Fruit fly (Drosophila melanogaster) whole organism, embryonic: ENCODE results near the gene baf.

ENCODE experiments used
- Antp ChIP-seq: fragments of 200-800 bp; sonication (Bioruptor generic); optimal IDR thresholded peaks from 3 replicates; lab custom pipeline; 2016; ENCODE audit warnings: missing biosample characterization, missing genetic modification characterization
- CG12236 ChIP-seq: fragments of 200-800 bp; sonication (Bioruptor generic); optimal IDR thresholded peaks from 2 replicates; lab custom pipeline; 2016; ENCODE audit warnings: missing biosample characterization, missing genetic modification characterization
- CG1233 ChIP-seq: fragments of 200-800 bp; sonication (Bioruptor generic); optimal IDR thresholded peaks from 4 replicates; lab custom pipeline; 2018; ENCODE audit warnings: missing biosample characterization, mild to moderate bottlenecking, missing genetic modification characterization
- CG12769 ChIP-seq: fragments of 200-800 bp; sonication (Bioruptor generic); optimal IDR thresholded peaks from 2 replicates; lab custom pipeline; 2019; ENCODE audit warnings: missing biosample characterization, mild to moderate bottlenecking, missing genetic modification characterization, moderate library complexity
- CG14050 ChIP-seq: fragments of 200-800 bp; sonication (Bioruptor generic); IDR thresholded peaks from 3 replicates; pipeline ENCODE4 v1.3.6; 2022; ENCODE audit warnings: missing biosample characterization, missing genetic modification characterization
- CG18262 ChIP-seq: fragments of 200-800 bp; optimal IDR thresholded peaks from 3 replicates; lab custom pipeline; 2019; ENCODE audit warnings: missing biosample characterization, mild to moderate bottlenecking, missing genetic modification characterization, moderate library complexity
- CG18476 ChIP-seq: fragments of 200-800 bp; sonication (Bioruptor generic); optimal IDR thresholded peaks from 2 replicates; lab custom pipeline; 2016; ENCODE audit warnings: missing biosample characterization, mild to moderate bottlenecking, missing genetic modification characterization
- CG18619 ChIP-seq: fragments of 200-800 bp; sonication (Bioruptor generic); optimal IDR thresholded peaks from 3 replicates; lab custom pipeline; 2017; ENCODE audit warnings: missing biosample characterization, mild to moderate bottlenecking, missing genetic modification characterization
- CG2202 ChIP-seq: fragments of 200-800 bp; sonication (Bioruptor generic); optimal IDR thresholded peaks from 2 replicates; lab custom pipeline; 2018; ENCODE audit warnings: missing biosample characterization, mild to moderate bottlenecking, missing genetic modification characterization
- CG3163 ChIP-seq: fragments of 200-800 bp; sonication (Bioruptor generic); optimal IDR thresholded peaks from 3 replicates; lab custom pipeline; 2016; ENCODE audit warnings: missing biosample characterization, missing genetic modification characterization
- CG32532 ChIP-seq: fragments of 200-800 bp; sonication (Bioruptor generic); IDR thresholded peaks from 2 replicates; pipeline ENCODE4 v1.3.6; 2022; ENCODE audit warnings: missing biosample characterization, missing genetic modification characterization
- CG42726 ChIP-seq: fragments of 200-800 bp; sonication (Bioruptor generic); IDR thresholded peaks from 2 replicates; pipeline ENCODE4 v1.3.6; 2022; ENCODE audit warnings: missing biosample characterization, missing genetic modification characterization; ENCODE audit not compliant: partially characterized antibody
- CG5180 ChIP-seq: fragments of 200-800 bp; sonication (Bioruptor generic); optimal IDR thresholded peaks from 3 replicates; lab custom pipeline; 2017; ENCODE audit warnings: missing biosample characterization, missing genetic modification characterization, mild to moderate bottlenecking, moderate library complexity, missing genetic modification reagents
- CG7839 ChIP-seq: fragments of 200-800 bp; sonication (Bioruptor generic); optimal IDR thresholded peaks from 3 replicates; lab custom pipeline; 2018; ENCODE audit warnings: missing biosample characterization, mild to moderate bottlenecking, missing genetic modification characterization, moderate library complexity
- CG8924 ChIP-seq: fragments of 200-800 bp; optimal IDR thresholded peaks from 3 replicates; lab custom pipeline; 2019; ENCODE audit warnings: missing biosample characterization, mild to moderate bottlenecking, missing genetic modification characterization, moderate library complexity
- D ChIP-seq, 2 experiments: fragments of 200-800 bp in 1 of 2; fragments of >200 bp in 1 of 2; sonication (Bioruptor generic) in 1 of 2; optimal IDR thresholded peaks; 2 replicates in 1 of 2; 3 replicates in 1 of 2; lab custom pipeline; 2017; ENCODE audit warnings: mild to moderate bottlenecking in 1 of 2, missing biosample characterization in 1 of 2, missing genetic modification characterization in 1 of 2, missing genetic modification reagents in 1 of 2
- D19A ChIP-seq: fragments of 200-800 bp; optimal IDR thresholded peaks from 3 replicates; lab custom pipeline; 2019; ENCODE audit warnings: missing biosample characterization, mild to moderate bottlenecking, missing genetic modification characterization, moderate library complexity
- GATAe ChIP-seq: fragments of 200-800 bp; sonication (Bioruptor generic); conservative IDR thresholded peaks from 2 replicates; pipeline ENCODE4 v1.3.6; 2022; ENCODE audit warnings: missing biosample characterization, missing genetic modification characterization
- HmgD ChIP-seq: fragments of 200-800 bp; sonication (Bioruptor generic); optimal IDR thresholded peaks from 3 replicates; lab custom pipeline; 2016; ENCODE audit warnings: missing biosample characterization, missing genetic modification characterization
- Hr51 ChIP-seq, 2 experiments: fragments of 200-800 bp; sonication (Bioruptor generic); optimal IDR thresholded peaks; 2 replicates in 1 of 2; 3 replicates in 1 of 2; lab custom pipeline; 2016 to 2018; ENCODE audit warnings: missing biosample characterization in 2 of 2, missing genetic modification characterization in 2 of 2, mild to moderate bottlenecking in 1 of 2, moderate library complexity in 1 of 2
- Jarid2 ChIP-seq: fragments of 200-800 bp; sonication (Bioruptor generic); optimal IDR thresholded peaks from 3 replicates; lab custom pipeline; 2017; ENCODE audit warnings: mild to moderate bottlenecking, missing biosample characterization, missing genetic modification reagents, missing genetic modification characterization
- Kr ChIP-seq: fragments of 200-800 bp; sonication (Bioruptor generic); optimal IDR thresholded peaks from 2 replicates; lab custom pipeline; 2017; ENCODE audit warnings: missing biosample characterization, mild to moderate bottlenecking, missing genetic modification characterization
- MTF-1 ChIP-seq: fragments of 200-800 bp; sonication (Bioruptor generic); optimal IDR thresholded peaks from 2 replicates; lab custom pipeline; 2018; ENCODE audit warnings: missing biosample characterization, mild to moderate bottlenecking, missing genetic modification characterization, borderline replicate concordance
- Meics ChIP-seq: fragments of 200-800 bp; sonication (Bioruptor generic); optimal IDR thresholded peaks from 2 replicates; lab custom pipeline; 2017; ENCODE audit warnings: missing biosample characterization, mild to moderate bottlenecking, missing genetic modification characterization
- Nf-YB ChIP-seq: fragments of 200-800 bp; sonication (Bioruptor generic); optimal IDR thresholded peaks from 3 replicates; lab custom pipeline; 2019; ENCODE audit warnings: missing biosample characterization, mild to moderate bottlenecking, missing genetic modification characterization, moderate library complexity
- Side ChIP-seq: fragments of 200-800 bp; sonication (Bioruptor generic); optimal IDR thresholded peaks from 2 replicates; lab custom pipeline; 2016; ENCODE audit warnings: missing biosample characterization, missing genetic modification characterization
- Usf ChIP-seq: fragments of 200-800 bp; sonication (Bioruptor generic); optimal IDR thresholded peaks from 2 replicates; lab custom pipeline; 2017; ENCODE audit warnings: missing genotype, missing biosample characterization, missing genetic modification characterization
- YL-1 ChIP-seq: fragments of 200-800 bp; sonication (Bioruptor generic); optimal IDR thresholded peaks from 3 replicates; lab custom pipeline; 2017; ENCODE audit warnings: missing biosample characterization, mild to moderate bottlenecking, missing genetic modification characterization
- bowl ChIP-seq: fragments of 200-800 bp; sonication (Bioruptor generic); IDR thresholded peaks from 2 replicates; pipeline ENCODE4 v1.3.6; 2022; ENCODE audit warnings: missing biosample characterization, missing genetic modification characterization
- dysf ChIP-seq: fragments of 200-800 bp; sonication (Bioruptor generic); IDR thresholded peaks from 3 replicates; pipeline ENCODE4 v1.3.6; 2022; ENCODE audit warnings: missing biosample characterization, missing genetic modification characterization
- emc ChIP-seq: fragments of 200-800 bp; sonication (Bioruptor generic); optimal IDR thresholded peaks from 2 replicates; lab custom pipeline; 2016; ENCODE audit warnings: missing biosample characterization, missing genetic modification characterization
- esg ChIP-seq: fragments of 200-800 bp; sonication (Bioruptor generic); conservative IDR thresholded peaks from 2 replicates; pipeline ENCODE4 v1.3.6; 2022; ENCODE audit warnings: missing biosample characterization, missing genetic modification characterization
- gcm2 ChIP-seq: fragments of 200-800 bp; sonication (Bioruptor generic); optimal IDR thresholded peaks from 2 replicates; lab custom pipeline; 2016; ENCODE audit warnings: missing biosample characterization, missing genetic modification characterization
- gro ChIP-seq: fragments of 200-800 bp; sonication (Bioruptor generic); optimal IDR thresholded peaks from 2 replicates; lab custom pipeline; 2016; ENCODE audit warnings: missing biosample characterization, missing genetic modification characterization
- her ChIP-seq: fragments of 200-800 bp; sonication (Bioruptor generic); optimal IDR thresholded peaks from 2 replicates; lab custom pipeline; 2016; ENCODE audit warnings: missing biosample characterization, missing genetic modification characterization
- insv ChIP-seq, 2 experiments: fragments of 200-800 bp; sonication (Bioruptor generic); optimal IDR thresholded peaks; 3 replicates each; lab custom pipeline; 2016 to 2018; ENCODE audit warnings: missing biosample characterization in 2 of 2, missing genetic modification characterization in 2 of 2
- jumu ChIP-seq: fragments of 200-800 bp; sonication (Bioruptor generic); optimal IDR thresholded peaks from 3 replicates; lab custom pipeline; 2016; ENCODE audit warnings: missing biosample characterization, missing genetic modification characterization
- lab ChIP-seq: fragments of 200-800 bp; sonication (Bioruptor generic); optimal IDR thresholded peaks from 3 replicates; lab custom pipeline; 2017; ENCODE audit warnings: missing biosample characterization, missing genetic modification characterization, mild to moderate bottlenecking, moderate library complexity, missing genetic modification reagents
- oc ChIP-seq: fragments of 200-800 bp; sonication (Bioruptor generic); optimal IDR thresholded peaks from 2 replicates; lab custom pipeline; 2018; ENCODE audit warnings: missing biosample characterization, mild to moderate bottlenecking, missing genetic modification characterization, moderate library complexity
- odd ChIP-seq: fragments of 200-800 bp; sonication (Bioruptor generic); optimal IDR thresholded peaks from 2 replicates; lab custom pipeline; 2017; ENCODE audit warnings: missing biosample characterization, mild to moderate bottlenecking, missing genetic modification characterization
- pum ChIP-seq: fragments of 200-800 bp; sonication (Bioruptor generic); optimal IDR thresholded peaks from 2 replicates; lab custom pipeline; 2016; ENCODE audit warnings: missing biosample characterization, missing genetic modification characterization
- salm ChIP-seq: fragments of 200-800 bp; sonication (Bioruptor generic); optimal IDR thresholded peaks from 2 replicates; lab custom pipeline; 2018; ENCODE audit warnings: missing biosample characterization, mild to moderate bottlenecking, missing genetic modification characterization
- scrt ChIP-seq: fragments of 200-800 bp; sonication (Bioruptor generic); optimal IDR thresholded peaks from 2 replicates; lab custom pipeline; 2018; ENCODE audit warnings: missing biosample characterization, mild to moderate bottlenecking, missing genetic modification characterization, moderate library complexity
- tin ChIP-seq: fragments of 200-800 bp; sonication (Bioruptor generic); optimal IDR thresholded peaks from 3 replicates; lab custom pipeline; 2016; ENCODE audit warnings: missing biosample characterization, missing genetic modification characterization
- tll ChIP-seq, 2 experiments: fragments of 200-800 bp in 1 of 2; fragments of >200 bp in 1 of 2; sonication (Bioruptor generic) in 1 of 2; optimal IDR thresholded peaks; 2 replicates each; lab custom pipeline; 2017 to 2019; ENCODE audit warnings: missing biosample characterization in 2 of 2, missing genetic modification characterization in 2 of 2, mild to moderate bottlenecking in 1 of 2, moderate library complexity in 1 of 2
- trh ChIP-seq: fragments of 200-800 bp; sonication (Bioruptor generic); optimal IDR thresholded peaks from 2 replicates; lab custom pipeline; 2016; ENCODE audit warnings: missing biosample characterization, missing genetic modification characterization
- tx ChIP-seq: fragments of 200-800 bp; sonication (Bioruptor generic); optimal IDR thresholded peaks from 2 replicates; lab custom pipeline; 2016; ENCODE audit warnings: missing biosample characterization, missing genetic modification characterization
- wek ChIP-seq: fragments of 200-800 bp; sonication (Bioruptor generic); optimal IDR thresholded peaks from 3 replicates; lab custom pipeline; 2018; ENCODE audit warnings: missing biosample characterization, mild to moderate bottlenecking, missing genetic modification characterization, moderate library complexity
- wor ChIP-seq: fragments of 200-800 bp; sonication (Bioruptor generic); IDR thresholded peaks from 2 replicates; pipeline ENCODE4 v1.3.6; 2022; ENCODE audit warnings: missing biosample characterization, missing genetic modification characterization
- zfh2 ChIP-seq: fragments of 200-800 bp; sonication (Bioruptor generic); optimal IDR thresholded peaks from 2 replicates; lab custom pipeline; 2016; ENCODE audit warnings: missing biosample characterization, missing genetic modification characterization

Gene baf

DNA sequence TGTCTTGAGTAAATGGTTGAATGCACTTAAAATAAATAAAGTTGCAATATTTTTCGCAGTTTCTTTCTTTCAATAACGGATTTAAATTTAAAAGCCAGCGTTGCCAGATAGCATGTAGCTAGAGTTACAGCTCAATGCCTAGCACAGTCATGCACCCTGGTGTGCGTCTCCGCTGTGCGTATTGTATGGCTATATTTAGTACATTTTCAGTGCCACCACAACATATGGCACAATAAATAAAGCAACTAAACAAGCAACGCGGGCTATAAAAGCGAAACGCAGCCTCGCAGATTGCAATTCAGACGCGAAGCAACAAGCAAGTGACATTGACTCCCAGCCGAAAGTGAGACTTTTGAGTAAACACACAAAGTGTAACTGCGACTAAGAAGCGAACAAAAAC lies 30.6 kb upstream of the baf start, which contains the start of gene Sirup (continued):
- TF ChIP-seq Side (GFP tag; lab: Kevin White, UChicago), result no peak
- no peak for TF ChIP-seq Usf
- TF ChIP-seq CG2202 (tag; lab: Kevin White, UChicago), result no peak
- no peak for TF ChIP-seq bowl (GFP tag; lab: Robert Waterston, UW)
- no peak for TF ChIP-seq CG1233
- no peak for TF ChIP-seq GATAe (GFP tag; lab: Robert Waterston, UW)
- TF ChIP-seq jumu (GFP tag; lab: Kevin White, UChicago), result no peak
- TF ChIP-seq oc, result no peak
- no peak for TF ChIP-seq Nf-YB (GFP tag; lab: Kevin White, UChicago)
- TF ChIP-seq CG12769 (tag; lab: Kevin White, UChicago), result no peak
- TF ChIP-seq Jarid2 (GFP tag; lab: Kevin White, UChicago), result no peak
- TF ChIP-seq D (optimal IDR thresholded peaks at IDR 0.05; lab: Kevin White, UChicago), result no peak
- no peak for TF ChIP-seq D (GFP tag; optimal IDR thresholded peaks at IDR 0.05; lab: Kevin White, UChicago)
- no peak for TF ChIP-seq pum
- TF ChIP-seq trh (GFP tag; lab: Kevin White, UChicago), result no peak
- 0 out of 2 replicates have a peak, but pooled peaks have one; percentile 20 for TF ChIP-seq CG32532 (GFP tag; lab: Robert Waterston, UW)
- peak; percentile 9 for TF ChIP-seq YL-1
- no peak for TF ChIP-seq CG7839 (tag; lab: Kevin White, UChicago)
- TF ChIP-seq dysf, result no peak
- no peak for TF ChIP-seq wek (GFP tag; lab: Kevin White, UChicago)
- no peak for TF ChIP-seq CG3163 (GFP tag; lab: Kevin White, UChicago)
- no peak for TF ChIP-seq esg (GFP tag; lab: Robert Waterston, UW)
- no peak for TF ChIP-seq Antp (GFP tag; lab: Kevin White, UChicago)
- TF ChIP-seq gcm2 (GFP tag; lab: Kevin White, UChicago), result no peak
- no peak for TF ChIP-seq tin
- no peak for TF ChIP-seq wor (GFP tag; lab: Robert Waterston, UW)
- TF ChIP-seq CG12236, result no peak
- no peak for TF ChIP-seq D19A (tag; lab: Kevin White, UChicago)
- TF ChIP-seq emc, result no peak
- TF ChIP-seq her, result no peak
- TF ChIP-seq gro (GFP tag; lab: Kevin White, UChicago), result peak; percentile 21
- TF ChIP-seq Meics, result no peak
- no peak for TF ChIP-seq CG18619
- TF ChIP-seq CG8924, result no peak
- no peak for TF ChIP-seq tll (GFP tag; optimal IDR thresholded peaks at IDR 0.05; lab: Kevin White, UChicago)
- TF ChIP-seq MTF-1, result no peak
- no peak for TF ChIP-seq scrt (GFP tag; lab: Kevin White, UChicago)
- no peak for TF ChIP-seq CG18262
- peak; percentile 64; the same call in 1 of the 2 replicates for TF ChIP-seq CG42726
- no peak for TF ChIP-seq zfh2 (GFP tag; lab: Kevin White, UChicago)
- no peak for TF ChIP-seq CG5180 (GFP tag; lab: Kevin White, UChicago)
- no peak for TF ChIP-seq lab (GFP tag; lab: Kevin White, UChicago)
- TF ChIP-seq insv (GFP tag; optimal IDR thresholded peaks at IDR 0.05; lab: Kevin White, UChicago), result peak in 1 of 2 experiments; percentile 19
- no peak; the same call in 2 of the 3 replicates for TF ChIP-seq CG14050 (GFP tag; lab: Robert Waterston, UW)
- TF ChIP-seq CG18476 (GFP tag; lab: Kevin White, UChicago), result no peak
- TF ChIP-seq HmgD, result no peak
- no peak for TF ChIP-seq Kr (GFP tag; lab: Kevin White, UChicago)
- TF ChIP-seq tx (GFP tag; lab: Kevin White, UChicago), result peak; percentile 14
- no peak for TF ChIP-seq odd (GFP tag; lab: Kevin White, UChicago)
- TF ChIP-seq salm, result no peak
- TF ChIP-seq Hr51 (GFP tag; optimal IDR thresholded peaks at IDR 0.05; lab: Kevin White, UChicago), result no peak
